Fruit fly (Drosophila melanogaster) whole organism, wandering third instar larva: ENCODE data around the gene CG15643.

ENCODE experiments used
- Abd-B ChIP-seq: fragments of >200 bp; optimal IDR thresholded peaks from 2 replicates; lab custom pipeline; 2017; ENCODE audit warnings: missing biosample characterization, missing genetic modification characterization
- CG32264 ChIP-seq: fragments of 200-800 bp; sonication (Bioruptor generic); optimal IDR thresholded peaks from 2 replicates; lab custom pipeline; 2016; ENCODE audit warnings: missing biosample characterization, missing genetic modification characterization
- CG9705 ChIP-seq: fragments of 200-800 bp; sonication (Bioruptor generic); optimal IDR thresholded peaks from 2 replicates; lab custom pipeline; 2018; ENCODE audit warnings: missing biosample characterization, mild to moderate bottlenecking, missing genetic modification characterization
- CrebA ChIP-seq: fragments of 200-800 bp; sonication (Bioruptor generic); optimal IDR thresholded peaks from 2 replicates; lab custom pipeline; 2016; ENCODE audit warnings: missing biosample characterization, mild to moderate bottlenecking, missing genetic modification characterization, borderline replicate concordance
- Dfd ChIP-seq: fragments of >200 bp; optimal IDR thresholded peaks from 2 replicates; lab custom pipeline; 2017; ENCODE audit warnings: missing biosample characterization, missing genetic modification characterization
- Dif ChIP-seq: fragments of 200-275, 200-300 bp; sonication (Bioruptor generic); optimal IDR thresholded peaks from 2 replicates; lab custom pipeline; 2018; ENCODE audit warnings: missing biosample characterization, missing genetic modification characterization; ENCODE audit not compliant: partially characterized antibody
- GATAd ChIP-seq: sonication (Bioruptor generic); optimal IDR thresholded peaks from 2 replicates; lab custom pipeline; 2016; ENCODE audit warnings: missing biosample characterization, missing genetic modification characterization
- HLH106 ChIP-seq: fragments of 200-800 bp; optimal IDR thresholded peaks from 3 replicates; lab custom pipeline; 2019; ENCODE audit warnings: missing biosample characterization, mild to moderate bottlenecking, missing genetic modification characterization, moderate library complexity
- Hnf4 ChIP-seq: fragments of 200-800 bp; sonication (Bioruptor generic); optimal IDR thresholded peaks from 2 replicates; lab custom pipeline; 2016; ENCODE audit warnings: missing biosample characterization, mild to moderate bottlenecking, missing genetic modification characterization
- Hr78 ChIP-seq: fragments of >200 bp; optimal IDR thresholded peaks from 2 replicates; lab custom pipeline; 2017; ENCODE audit warnings: missing biosample characterization, missing genetic modification characterization
- Hr83 ChIP-seq: fragments of 200-300 bp; sonication (Bioruptor generic); optimal IDR thresholded peaks from 2 replicates; lab custom pipeline; 2016; ENCODE audit warnings: missing biosample characterization, mild to moderate bottlenecking, missing genetic modification characterization, moderate library complexity; ENCODE audit not compliant: poor library complexity, severe bottlenecking
- Jra ChIP-seq: sonication (Bioruptor generic); optimal IDR thresholded peaks from 2 replicates; lab custom pipeline; 2016; ENCODE audit warnings: missing biosample characterization, missing genetic modification characterization
- Mio ChIP-seq: sonication (Bioruptor generic); optimal IDR thresholded peaks from 2 replicates; lab custom pipeline; 2016; ENCODE audit warnings: missing biosample characterization, missing genetic modification characterization
- Myc ChIP-seq: fragments of >200 bp; optimal IDR thresholded peaks from 2 replicates; lab custom pipeline; 2017
- N ChIP-seq: fragments of >200 bp; optimal IDR thresholded peaks from 2 replicates; lab custom pipeline; 2018; ENCODE audit warnings: missing biosample characterization, missing external identifiers, missing genetic modification characterization
- OdsH ChIP-seq: fragments of 200-800 bp; sonication (Bioruptor generic); optimal IDR thresholded peaks from 2 replicates; lab custom pipeline; 2016; ENCODE audit warnings: missing biosample characterization, mild to moderate bottlenecking, missing genetic modification characterization
- Rel ChIP-seq, 2 experiments: fragments of 200-800 bp; sonication (Bioruptor generic) in 1 of 2; optimal IDR thresholded peaks; 2 replicates in 1 of 2; 3 replicates in 1 of 2; lab custom pipeline; 2016 to 2019; ENCODE audit warnings: mild to moderate bottlenecking in 2 of 2, missing biosample characterization in 2 of 2, missing genetic modification characterization in 2 of 2, moderate library complexity in 1 of 2
- Sp1 ChIP-seq: fragments of 200-800 bp; sonication (Bioruptor generic); optimal IDR thresholded peaks from 3 replicates; lab custom pipeline; 2019; ENCODE audit warnings: missing biosample characterization, mild to moderate bottlenecking, missing genetic modification characterization, moderate library complexity
- Vsx2 ChIP-seq: fragments of 200-300, 225-300 bp; sonication (Bioruptor generic); optimal IDR thresholded peaks from 2 replicates; lab custom pipeline; 2018; ENCODE audit warnings: missing biosample characterization, missing genetic modification characterization; ENCODE audit not compliant: partially characterized antibody
- br ChIP-seq: fragments of 200-800 bp; sonication (Bioruptor generic); optimal IDR thresholded peaks from 2 replicates; lab custom pipeline; 2016; ENCODE audit warnings: missing biosample characterization, missing genetic modification characterization
- brk ChIP-seq: fragments of 200-800 bp; sonication (Bioruptor generic); optimal IDR thresholded peaks from 2 replicates; lab custom pipeline; 2016; ENCODE audit warnings: missing biosample characterization, mild to moderate bottlenecking, missing genetic modification characterization
- dl ChIP-seq, 2 experiments: fragments of 175-275, 200-275 bp in 1 of 2; fragments of 200-275 bp in 1 of 2; sonication (Bioruptor generic); optimal IDR thresholded peaks; lab custom pipeline; 2018; ENCODE audit warnings: mild to moderate bottlenecking in 2 of 2, missing biosample characterization in 2 of 2, missing genetic modification characterization in 2 of 2, moderate library complexity in 2 of 2; ENCODE audit not compliant: partially characterized antibody in 2 of 2, insufficient read depth in 1 of 2
- dmrt93B ChIP-seq: fragments of 200-800 bp; sonication (Bioruptor generic); optimal IDR thresholded peaks from 2 replicates; lab custom pipeline; 2018; ENCODE audit warnings: missing biosample characterization, mild to moderate bottlenecking, missing genetic modification characterization
- dsf ChIP-seq: sonication (Bioruptor generic); optimal IDR thresholded peaks from 2 replicates; lab custom pipeline; 2016; ENCODE audit warnings: missing biosample characterization, missing genetic modification characterization, borderline replicate concordance
- ey ChIP-seq: fragments of 200-800 bp; sonication (Bioruptor generic); optimal IDR thresholded peaks from 2 replicates; lab custom pipeline; 2016; ENCODE audit warnings: missing biosample characterization, missing genetic modification characterization
- foxo ChIP-seq, 2 experiments: fragments of 200-800 bp; sonication (Bioruptor generic); optimal IDR thresholded peaks; 2 replicates in 1 of 2; 3 replicates in 1 of 2; lab custom pipeline; 2016 to 2017; ENCODE audit warnings: missing biosample characterization in 2 of 2, missing genetic modification characterization in 2 of 2
- fru ChIP-seq: fragments of 200-800 bp; sonication (Bioruptor generic); optimal IDR thresholded peaks from 3 replicates; lab custom pipeline; 2016; ENCODE audit warnings: missing biosample characterization, mild to moderate bottlenecking, missing genetic modification characterization
- h ChIP-seq: fragments of 200-800 bp; sonication (Bioruptor generic); optimal IDR thresholded peaks from 3 replicates; lab custom pipeline; 2016; ENCODE audit warnings: missing biosample characterization, mild to moderate bottlenecking, missing genetic modification characterization
- jim ChIP-seq: fragments of 175-275, 200-325 bp; sonication (Bioruptor generic); optimal IDR thresholded peaks from 2 replicates; lab custom pipeline; 2016; ENCODE audit warnings: missing biosample characterization, mild to moderate bottlenecking, missing genetic modification characterization
- lola ChIP-seq: fragments of >200 bp; optimal IDR thresholded peaks from 2 replicates; lab custom pipeline; 2017; ENCODE audit warnings: missing biosample characterization, missing genetic modification characterization
- pan ChIP-seq: fragments of >200 bp; optimal IDR thresholded peaks from 2 replicates; lab custom pipeline; 2017
- psq ChIP-seq: fragments of 200-800 bp; sonication (Bioruptor generic); optimal IDR thresholded peaks from 3 replicates; lab custom pipeline; 2017; ENCODE audit warnings: missing biosample characterization, mild to moderate bottlenecking, missing genetic modification characterization, moderate library complexity
- rgr ChIP-seq: fragments of 200-800 bp; sonication (Bioruptor generic); optimal IDR thresholded peaks from 3 replicates; lab custom pipeline; 2016; ENCODE audit warnings: missing biosample characterization, mild to moderate bottlenecking, missing genetic modification characterization
- sage ChIP-seq: fragments of 200-800 bp; sonication (Bioruptor generic); optimal IDR thresholded peaks from 2 replicates; lab custom pipeline; 2016; ENCODE audit warnings: missing biosample characterization, mild to moderate bottlenecking, missing genetic modification characterization
- sv ChIP-seq: fragments of 200-800 bp; sonication (Bioruptor generic); optimal IDR thresholded peaks from 3 replicates; lab custom pipeline; 2016; ENCODE audit warnings: missing biosample characterization, missing genetic modification characterization
- tai ChIP-seq: sonication (Bioruptor generic); optimal IDR thresholded peaks from 2 replicates; lab custom pipeline; 2016; ENCODE audit warnings: missing biosample characterization, missing genetic modification characterization
- usp ChIP-seq: fragments of >200 bp; optimal IDR thresholded peaks from 2 replicates; lab custom pipeline; 2017; ENCODE audit warnings: missing biosample characterization, missing genetic modification characterization
- woc ChIP-seq: sonication (Bioruptor generic); optimal IDR thresholded peaks from 2 replicates; lab custom pipeline; 2016; ENCODE audit warnings: missing biosample characterization, mild to moderate bottlenecking, missing genetic modification characterization

CG15643 gene

dm6 chrX:15593477-15594229 lies 21.7 kb upstream of the CG15643 start, which contains the start of gene Chsy:
Chsy (minus strand) TSS chrX:15593534.
- TF ChIP-seq Abd-B (GFP tag; lab: Kevin White, UChicago) = no peak
- no peak for TF ChIP-seq GATAd (GFP tag; lab: Kevin White, UChicago)
- peak; percentile 44 for TF ChIP-seq Sp1
- no peak for TF ChIP-seq N (GFP tag; lab: Kevin White, UChicago)
- TF ChIP-seq foxo (GFP tag; optimal IDR thresholded peaks at IDR 0.05; lab: Kevin White, UChicago) = no peak
- no peak for TF ChIP-seq CrebA (GFP tag; lab: Kevin White, UChicago)
- TF ChIP-seq psq = peak; percentile 15
- peak; percentile 20 for TF ChIP-seq br (GFP tag; lab: Kevin White, UChicago)
- peak; percentile 81 for TF ChIP-seq Dif (GFP tag; lab: Kevin White, UChicago)
- TF ChIP-seq tai (GFP tag; lab: Kevin White, UChicago) = no peak
- no peak for TF ChIP-seq rgr (GFP tag; lab: Kevin White, UChicago)
- peak; percentile 5 for TF ChIP-seq Hr83 (GFP tag; lab: Kevin White, UChicago)
- peak; percentile 40 to 90 for TF ChIP-seq dl (GFP tag; optimal IDR thresholded peaks at IDR 0.05; lab: Kevin White, UChicago; ENCODE audit: insufficient read depth in 1 of 2, partially characterized antibody in 2 of 2)
- no peak for TF ChIP-seq pan
- TF ChIP-seq h (GFP tag; lab: Kevin White, UChicago) = no peak
- no peak for TF ChIP-seq jim (GFP tag; lab: Kevin White, UChicago)
- peak; percentile 60 for TF ChIP-seq Myc
- no peak for TF ChIP-seq usp (GFP tag; lab: Kevin White, UChicago)
- no peak for TF ChIP-seq CG32264 (GFP tag; lab: Kevin White, UChicago)
- TF ChIP-seq Jra (GFP tag; lab: Kevin White, UChicago) = no peak
- TF ChIP-seq sage = no peak
- TF ChIP-seq dmrt93B (GFP tag; lab: Kevin White, UChicago) = no peak
- TF ChIP-seq dsf (GFP tag; lab: Kevin White, UChicago) = no peak
- TF ChIP-seq lola (GFP tag; lab: Kevin White, UChicago) = no peak
- no peak for TF ChIP-seq Rel (GFP tag; optimal IDR thresholded peaks at IDR 0.05; lab: Kevin White, UChicago)
- no peak for TF ChIP-seq Rel (tag; optimal IDR thresholded peaks at IDR 0.05; lab: Kevin White, UChicago)
- TF ChIP-seq sv (GFP tag; lab: Kevin White, UChicago) = no peak
- peak; percentile 14 for TF ChIP-seq OdsH (GFP tag; lab: Kevin White, UChicago)
- peak; percentile 40 for TF ChIP-seq HLH106
- TF ChIP-seq Dfd (GFP tag; lab: Kevin White, UChicago) = no peak
- TF ChIP-seq CG9705 (GFP tag; lab: Kevin White, UChicago) = no peak
- no peak for TF ChIP-seq Hr78
- no peak for TF ChIP-seq Vsx2
- no peak for TF ChIP-seq Hnf4 (GFP tag; lab: Kevin White, UChicago)
- TF ChIP-seq fru = no peak
- TF ChIP-seq Mio (GFP tag; lab: Kevin White, UChicago) = no peak
- TF ChIP-seq woc (GFP tag; lab: Kevin White, UChicago) = peak; percentile 31
- TF ChIP-seq brk (GFP tag; lab: Kevin White, UChicago) = no peak
- TF ChIP-seq ey (GFP tag; lab: Kevin White, UChicago) = no peak

- TF ChIP-seq Hr83 (GFP tag; lab: Kevin White, UChicago) (peak; percentile 9), tai (GFP tag; lab: Kevin White, UChicago) (no peak)
- TF ChIP-seq, all 38 proteins: peak for 1
Measured at dm6 chrX:15592822-15593476, 21.0 kb upstream of the CG15643 start.
